ENCODE assay signal across 4 worm cellular contexts in genomic region chrX:17030169-17030914, ce11.
TF ChIP-seq lines count a peak whose summit lies in the region.

Gene ptrn-1, minus strand, starts transcription at chrX:17030219.

TF ChIP-seq in whole organism, L2 larva, 48 proteins besides CTCF, POLR2A, EP300 and RAD21 (continues in another document):
- TF ChIP-seq sma-3 (GFP tag; optimal IDR thresholded peaks at IDR 0.05; lab: Kevin White, UChicago) = no peak
- peak; percentile 48 for TF ChIP-seq nhr-21 (tag; optimal IDR thresholded peaks at IDR 0.05; lab: Kevin White, UChicago)
- no peak for TF ChIP-seq sem-4 (tag; optimal IDR thresholded peaks at IDR 0.05; lab: Kevin White, UChicago)
- peak; percentile 85 for TF ChIP-seq blmp-1 (tag; optimal IDR thresholded peaks at IDR 0.05; lab: Kevin White, UChicago; ENCODE audit: insufficient read depth)
- no peak for TF ChIP-seq nhr-12 (tag; optimal IDR thresholded peaks at IDR 0.05; lab: Kevin White, UChicago)
- no peak for TF ChIP-seq unc-39 (tag; optimal IDR thresholded peaks at IDR 0.05; lab: Kevin White, UChicago)
- peak; percentile 34 for TF ChIP-seq mab-5 (tag; optimal IDR thresholded peaks at IDR 0.05; lab: Kevin White, UChicago)
- no peak for TF ChIP-seq lin-39 (tag; optimal IDR thresholded peaks at IDR 0.05; lab: Kevin White, UChicago)
- TF ChIP-seq peb-1 (tag; optimal IDR thresholded peaks at IDR 0.05; lab: Kevin White, UChicago) = no peak
- peak; percentile 85 for TF ChIP-seq nhr-129 (tag; optimal IDR thresholded peaks at IDR 0.05; lab: Kevin White, UChicago)
- peak; percentile 39 for TF ChIP-seq egl-27 (tag; optimal IDR thresholded peaks at IDR 0.05; lab: Kevin White, UChicago)
- peak; percentile 7 for TF ChIP-seq gmeb-1 (tag; optimal IDR thresholded peaks at IDR 0.05; lab: Kevin White, UChicago)
- no peak for TF ChIP-seq nhr-77 (tag; optimal IDR thresholded peaks at IDR 0.05; lab: Kevin White, UChicago)
- TF ChIP-seq lin-13 (GFP tag; optimal IDR thresholded peaks at IDR 0.05; lab: Kevin White, UChicago) = peak; percentile 72
- peak; percentile 20 to 46 for TF ChIP-seq lsy-2 (tag; optimal IDR thresholded peaks at IDR 0.05; lab: Kevin White, UChicago)
- TF ChIP-seq ztf-4 (tag; optimal IDR thresholded peaks at IDR 0.05; lab: Kevin White, UChicago) = peak; percentile 9
- no peak for TF ChIP-seq ZK546.5 (tag; optimal IDR thresholded peaks at IDR 0.05; lab: Kevin White, UChicago)
- no peak for TF ChIP-seq R02D3.7 (tag; optimal IDR thresholded peaks at IDR 0.05; lab: Kevin White, UChicago)
- TF ChIP-seq elt-3 (tag; optimal IDR thresholded peaks at IDR 0.05; lab: Kevin White, UChicago) = no peak
- TF ChIP-seq sma-9 (GFP tag; optimal IDR thresholded peaks at IDR 0.05; lab: Kevin White, UChicago) = peak; percentile 66
- no peak for TF ChIP-seq sma-9 (tag; optimal IDR thresholded peaks at IDR 0.05; lab: Kevin White, UChicago)
- no peak for TF ChIP-seq ama-1 (optimal IDR thresholded peaks at IDR 0.05; lab: Kevin White, UChicago)
- TF ChIP-seq alr-1 (tag; optimal IDR thresholded peaks at IDR 0.05; lab: Kevin White, UChicago) = no peak
- no peak for TF ChIP-seq ztf-11 (tag; optimal IDR thresholded peaks at IDR 0.05; lab: Kevin White, UChicago)

TF ChIP-seq in whole organism, L4 larva, 104 proteins besides CTCF, POLR2A, EP300 and RAD21 (continues in another document):
- TF ChIP-seq hmg-1.1 (GFP tag; IDR thresholded peaks at IDR 0.05; lab: Robert Waterston, UW) (peak; percentile 82), F10B5.3 (tag; optimal IDR thresholded peaks at IDR 0.05; lab: Kevin White, UChicago) (no peak), ceh-44 (GFP tag; IDR thresholded peaks at IDR 0.05; lab: Robert Waterston, UW) (no peak), aly-2 (tag; optimal IDR thresholded peaks at IDR 0.05; lab: Kevin White, UChicago) (no peak), madf-9 (GFP tag; conservative IDR thresholded peaks at IDR 0.05; lab: Robert Waterston, UW) (no peak), hlh-11 (tag; optimal IDR thresholded peaks at IDR 0.05; lab: Kevin White, UChicago) (peak; percentile 93), lin-13 (GFP tag; optimal IDR thresholded peaks at IDR 0.05; lab: Kevin White, UChicago) (peak; percentile 56), ZK546.5 (tag; optimal IDR thresholded peaks at IDR 0.05; lab: Kevin White, UChicago) (no peak), hlh-30 (tag; optimal IDR thresholded peaks at IDR 0.05; lab: Kevin White, UChicago; ENCODE audit: insufficient read depth) (peak; percentile 88), ceh-28 (tag; optimal IDR thresholded peaks at IDR 0.05; lab: Kevin White, UChicago) (no peak), lsy-2 (tag; optimal IDR thresholded peaks at IDR 0.05; lab: Kevin White, UChicago) (peak; percentile 30 to 67), snpc-4 (tag; optimal IDR thresholded peaks at IDR 0.05; lab: Kevin White, UChicago) (no peak), nhr-6 (tag; optimal IDR thresholded peaks at IDR 0.05; lab: Kevin White, UChicago) (peak; percentile 91), ceh-82 (tag; optimal IDR thresholded peaks at IDR 0.05; lab: Kevin White, UChicago) (no peak), T20F7.1 (GFP tag; optimal IDR thresholded peaks at IDR 0.05; lab: Kevin White, UChicago) (no peak), vab-7 (GFP tag; IDR thresholded peaks at IDR 0.05; lab: Robert Waterston, UW) (no peak), nhr-48 (tag; optimal IDR thresholded peaks at IDR 0.05; lab: Kevin White, UChicago) (no peak), dmd-6 (GFP tag; IDR thresholded peaks at IDR 0.05; lab: Robert Waterston, UW) (no peak; the same call in 1 of the 2 replicates), dmd-8 (GFP tag; IDR thresholded peaks at IDR 0.05; lab: Robert Waterston, UW) (no peak), F44E2.7 (GFP tag; IDR thresholded peaks at IDR 0.05; lab: Robert Waterston, UW) (no peak), mdl-1 (tag; optimal IDR thresholded peaks at IDR 0.05; lab: Kevin White, UChicago) (peak; percentile 58 to 76), nhr-41 (GFP tag; IDR thresholded peaks at IDR 0.05; lab: Robert Waterston, UW) (no peak), gei-8 (GFP tag; optimal IDR thresholded peaks at IDR 0.05; lab: Kevin White, UChicago) (no peak), lin-1 (GFP tag; IDR thresholded peaks at IDR 0.05; lab: Robert Waterston, UW) (peak; percentile 52; the same call in 1 of the 2 replicates), skn-1 (tag; optimal IDR thresholded peaks at IDR 0.05; lab: Kevin White, UChicago) (no peak)

TF ChIP-seq in whole organism, late embryonic, 69 proteins besides CTCF, POLR2A, EP300 and RAD21 (continues in another document):
- TF ChIP-seq sox-4 (tag; optimal IDR thresholded peaks at IDR 0.05; lab: Kevin White, UChicago) (no peak), sdc-2 (tag; optimal IDR thresholded peaks at IDR 0.05; lab: Kevin White, UChicago) (peak; percentile 73), elt-2 (tag; optimal IDR thresholded peaks at IDR 0.05; lab: Kevin White, UChicago) (peak; percentile 42), ets-4 (tag; optimal IDR thresholded peaks at IDR 0.05; lab: Kevin White, UChicago) (no peak), nfya-1 (tag; optimal IDR thresholded peaks at IDR 0.05; lab: Kevin White, UChicago) (peak; percentile 72), unc-42 (tag; optimal IDR thresholded peaks at IDR 0.05; lab: Kevin White, UChicago) (peak; percentile 34), hlh-15 (tag; optimal IDR thresholded peaks at IDR 0.05; lab: Kevin White, UChicago) (no peak), unc-3 (GFP tag; conservative IDR thresholded peaks at IDR 0.05; lab: Robert Waterston, UW) (no peak), unc-3 (tag; optimal IDR thresholded peaks at IDR 0.05; lab: Kevin White, UChicago) (peak; percentile 67), K02D7.2 (tag; optimal IDR thresholded peaks at IDR 0.05; lab: Kevin White, UChicago) (peak; percentile 21), hlh-13 (GFP tag; optimal IDR thresholded peaks at IDR 0.05; lab: Kevin White, UChicago) (no peak), ceh-34 (tag; optimal IDR thresholded peaks at IDR 0.05; lab: Kevin White, UChicago) (peak; percentile 64), ttx-3 (tag; optimal IDR thresholded peaks at IDR 0.05; lab: Kevin White, UChicago) (peak; percentile 30), mec-3 (tag; optimal IDR thresholded peaks at IDR 0.05; lab: Kevin White, UChicago; ENCODE audit: borderline replicate concordance) (no peak), C38D4.7 (GFP tag; optimal IDR thresholded peaks at IDR 0.05; lab: Kevin White, UChicago) (peak; percentile 10), Y22D7AL.16 (tag; optimal IDR thresholded peaks at IDR 0.05; lab: Kevin White, UChicago) (no peak), pqm-1 (tag; optimal IDR thresholded peaks at IDR 0.05; lab: Kevin White, UChicago) (peak; percentile 26), pros-1 (tag; optimal IDR thresholded peaks at IDR 0.05; lab: Kevin White, UChicago) (peak; percentile 34), ceh-14 (tag; optimal IDR thresholded peaks at IDR 0.05; lab: Kevin White, UChicago) (peak; percentile 37), che-1 (tag; optimal IDR thresholded peaks at IDR 0.05; lab: Kevin White, UChicago) (peak; percentile 47), rnt-1 (tag; optimal IDR thresholded peaks at IDR 0.05; lab: Kevin White, UChicago) (peak; percentile 68), nhr-11 (tag; optimal IDR thresholded peaks at IDR 0.05; lab: Kevin White, UChicago) (no peak), zip-5 (tag; optimal IDR thresholded peaks at IDR 0.05; lab: Kevin White, UChicago) (peak; percentile 6), T23F11.4 (GFP tag; optimal IDR thresholded peaks at IDR 0.05; lab: Kevin White, UChicago) (peak; percentile 41), syd-9 (tag; optimal IDR thresholded peaks at IDR 0.05; lab: Kevin White, UChicago) (peak; percentile 55), ceh-24 (tag; optimal IDR thresholded peaks at IDR 0.05; lab: Kevin White, UChicago) (no peak)

TF ChIP-seq in whole organism, mixed stage, embryonic, 35 proteins besides CTCF, POLR2A, EP300 and RAD21:
- peak; percentile 79 for TF ChIP-seq drap-1 (GFP tag; optimal IDR thresholded peaks at IDR 0.05; lab: Kevin White, UChicago)
- TF ChIP-seq ham-2 (GFP tag; optimal IDR thresholded peaks at IDR 0.05; lab: Kevin White, UChicago) = peak; percentile 62
- no peak for TF ChIP-seq nhr-28 (tag; optimal IDR thresholded peaks at IDR 0.05; lab: Kevin White, UChicago)
- TF ChIP-seq mls-2 (tag; optimal IDR thresholded peaks at IDR 0.05; lab: Kevin White, UChicago) = peak; percentile 70
- no peak for TF ChIP-seq mab-5 (tag; optimal IDR thresholded peaks at IDR 0.05; lab: Kevin White, UChicago)
- no peak for TF ChIP-seq ceh-39 (tag; optimal IDR thresholded peaks at IDR 0.05; lab: Kevin White, UChicago)
- peak; percentile 71 for TF ChIP-seq ztf-11 (tag; optimal IDR thresholded peaks at IDR 0.05; lab: Kevin White, UChicago)
- peak; percentile 41 for TF ChIP-seq blmp-1 (tag; optimal IDR thresholded peaks at IDR 0.05; lab: Kevin White, UChicago)
- peak; percentile 56 for TF ChIP-seq hlh-1 (tag; optimal IDR thresholded peaks at IDR 0.05; lab: Kevin White, UChicago)
- TF ChIP-seq unc-39 (tag; optimal IDR thresholded peaks at IDR 0.05; lab: Kevin White, UChicago) = no peak
- TF ChIP-seq cnd-1 (tag; optimal IDR thresholded peaks at IDR 0.05; lab: Kevin White, UChicago) = peak; percentile 49
- TF ChIP-seq pha-4 (tag; optimal IDR thresholded peaks at IDR 0.05; lab: Kevin White, UChicago) = peak; percentile 59
- TF ChIP-seq mep-1 (tag; optimal IDR thresholded peaks at IDR 0.05; lab: Kevin White, UChicago) = peak; percentile 53
- peak; percentile 82 for TF ChIP-seq sptf-1 (tag; optimal IDR thresholded peaks at IDR 0.05; lab: Kevin White, UChicago)
- TF ChIP-seq unc-62 (GFP tag; optimal IDR thresholded peaks at IDR 0.05; lab: Kevin White, UChicago) = peak; percentile 59
- no peak for TF ChIP-seq ceh-83 (GFP tag; optimal IDR thresholded peaks at IDR 0.05; lab: Kevin White, UChicago)
- TF ChIP-seq nhr-12 (tag; optimal IDR thresholded peaks at IDR 0.05; lab: Kevin White, UChicago) = no peak
- no peak for TF ChIP-seq snpc-4 (tag; optimal IDR thresholded peaks at IDR 0.05; lab: Kevin White, UChicago)
- TF ChIP-seq nhr-76 (tag; optimal IDR thresholded peaks at IDR 0.05; lab: Kevin White, UChicago) = no peak
- peak; percentile 25 for TF ChIP-seq nhr-2 (tag; optimal IDR thresholded peaks at IDR 0.05; lab: Kevin White, UChicago)
- peak; percentile 27 for TF ChIP-seq ces-1 (GFP tag; optimal IDR thresholded peaks at IDR 0.05; lab: Kevin White, UChicago)
- peak; percentile 35 for TF ChIP-seq flh-1 (GFP tag; optimal IDR thresholded peaks at IDR 0.05; lab: Kevin White, UChicago)
- peak; percentile 25 for TF ChIP-seq sem-2 (GFP tag; optimal IDR thresholded peaks at IDR 0.05; lab: Kevin White, UChicago)
- TF ChIP-seq lsy-2 (tag; optimal IDR thresholded peaks at IDR 0.05; lab: Kevin White, UChicago) = no peak
- TF ChIP-seq zip-8 (tag; optimal IDR thresholded peaks at IDR 0.05; lab: Kevin White, UChicago) = no peak
- peak; percentile 73 for TF ChIP-seq unc-120 (tag; optimal IDR thresholded peaks at IDR 0.05; lab: Kevin White, UChicago; ENCODE audit: poor library complexity, severe bottlenecking)
- TF ChIP-seq lin-13 (tag; optimal IDR thresholded peaks at IDR 0.05; lab: Kevin White, UChicago) = peak; percentile 57
- peak; percentile 55 for TF ChIP-seq M03D4.4 (tag; optimal IDR thresholded peaks at IDR 0.05; lab: Kevin White, UChicago)
- peak; percentile 65 for TF ChIP-seq ceh-43 (GFP tag; optimal IDR thresholded peaks at IDR 0.05; lab: Kevin White, UChicago)
- no peak for TF ChIP-seq tbx-8 (GFP tag; optimal IDR thresholded peaks at IDR 0.05; lab: Kevin White, UChicago)
